Fruit fly (Drosophila melanogaster) whole organism, embryonic: ENCODE results near the gene CG32793.

Experiments
- Antp ChIP-seq: fragments of 200-800 bp; sonication (Bioruptor generic); optimal IDR thresholded peaks from 3 replicates; lab custom pipeline; 2016; ENCODE audit warnings: missing biosample characterization, missing genetic modification characterization
- B-H1 ChIP-seq: fragments of 200-800 bp; sonication (Bioruptor generic); IDR thresholded peaks from 3 replicates; pipeline ENCODE4 v1.3.6; 2022; ENCODE audit warnings: missing biosample characterization, missing genetic modification characterization
- BtbVII ChIP-seq: fragments of 200-800 bp; sonication (Bioruptor generic); optimal IDR thresholded peaks from 3 replicates; lab custom pipeline; 2017; ENCODE audit warnings: missing biosample characterization, mild to moderate bottlenecking, missing genetic modification characterization
- CG12391 ChIP-seq: fragments of 200-800 bp; sonication (Bioruptor generic); optimal IDR thresholded peaks from 3 replicates; lab custom pipeline; 2018; ENCODE audit warnings: missing biosample characterization, mild to moderate bottlenecking, missing genetic modification characterization, moderate library complexity
- CG14860 ChIP-seq: fragments of 200-800 bp; sonication (Bioruptor generic); IDR thresholded peaks from 3 replicates; pipeline ENCODE4 v1.3.6; 2022; ENCODE audit warnings: missing biosample characterization, missing genetic modification characterization; ENCODE audit not compliant: partially characterized antibody
- CG17361 ChIP-seq: fragments of 200-800 bp; sonication (Bioruptor generic); IDR thresholded peaks from 3 replicates; pipeline ENCODE4 v1.3.6; 2022; ENCODE audit warnings: missing biosample characterization, missing genetic modification characterization
- CG17385 ChIP-seq: fragments of 200-800 bp; sonication (Bioruptor generic); optimal IDR thresholded peaks from 3 replicates; lab custom pipeline; 2018; ENCODE audit warnings: missing biosample characterization, mild to moderate bottlenecking, missing genetic modification characterization
- CG31388 ChIP-seq: fragments of 200-800 bp; sonication (Bioruptor generic); optimal IDR thresholded peaks from 2 replicates; lab custom pipeline; 2016; ENCODE audit warnings: missing biosample characterization, missing genetic modification characterization
- CG4360 ChIP-seq: fragments of 200-800 bp; sonication (Bioruptor generic); IDR thresholded peaks from 2 replicates; pipeline ENCODE4 v1.3.6; 2022; ENCODE audit warnings: missing biosample characterization, missing genetic modification characterization
- CG5180 ChIP-seq: fragments of 200-800 bp; sonication (Bioruptor generic); optimal IDR thresholded peaks from 3 replicates; lab custom pipeline; 2017; ENCODE audit warnings: missing biosample characterization, missing genetic modification characterization, mild to moderate bottlenecking, moderate library complexity, missing genetic modification reagents
- CG7271 ChIP-seq: fragments of 200-800 bp; sonication (Bioruptor generic); optimal IDR thresholded peaks from 2 replicates; lab custom pipeline; 2018; ENCODE audit warnings: missing biosample characterization, mild to moderate bottlenecking, missing genetic modification characterization, moderate library complexity
- CG7745 ChIP-seq: fragments of 200-800 bp; sonication (Bioruptor generic); optimal IDR thresholded peaks from 2 replicates; lab custom pipeline; 2018; ENCODE audit warnings: missing biosample characterization, mild to moderate bottlenecking, missing genetic modification characterization, moderate library complexity
- CG7928 ChIP-seq: fragments of 200-800 bp; sonication (Bioruptor generic); optimal IDR thresholded peaks from 2 replicates; lab custom pipeline; 2017; ENCODE audit warnings: missing biosample characterization, mild to moderate bottlenecking, missing genetic modification characterization
- CG7987 ChIP-seq: fragments of 200-800 bp; sonication (Bioruptor generic); optimal IDR thresholded peaks from 2 replicates; lab custom pipeline; 2018; ENCODE audit warnings: missing biosample characterization, mild to moderate bottlenecking, missing genetic modification characterization, moderate library complexity
- CG8089 ChIP-seq: fragments of 200-800 bp; sonication (Bioruptor generic); optimal IDR thresholded peaks from 3 replicates; lab custom pipeline; 2016; ENCODE audit warnings: missing biosample characterization, missing genetic modification characterization
- CHES-1-like ChIP-seq: fragments of 200-800 bp; sonication (Bioruptor generic); optimal IDR thresholded peaks from 2 replicates; lab custom pipeline; 2016; ENCODE audit warnings: missing biosample characterization, missing genetic modification characterization
- CoRest ChIP-seq: fragments of 200-800 bp; sonication (Bioruptor generic); optimal IDR thresholded peaks from 3 replicates; lab custom pipeline; 2018; ENCODE audit warnings: missing biosample characterization, mild to moderate bottlenecking, missing genetic modification characterization, moderate library complexity
- CrebB ChIP-seq: fragments of 200-800 bp; sonication (Bioruptor generic); optimal IDR thresholded peaks from 3 replicates; lab custom pipeline; 2018; ENCODE audit warnings: missing biosample characterization, mild to moderate bottlenecking, missing genetic modification characterization
- D ChIP-seq, 2 experiments: fragments of 200-800 bp in 1 of 2; fragments of >200 bp in 1 of 2; sonication (Bioruptor generic) in 1 of 2; optimal IDR thresholded peaks; 2 replicates in 1 of 2; 3 replicates in 1 of 2; lab custom pipeline; 2017; ENCODE audit warnings: mild to moderate bottlenecking in 1 of 2, missing biosample characterization in 1 of 2, missing genetic modification characterization in 1 of 2, missing genetic modification reagents in 1 of 2
- Dek ChIP-seq: fragments of 200-800 bp; sonication (Bioruptor generic); optimal IDR thresholded peaks from 3 replicates; lab custom pipeline; 2019; ENCODE audit warnings: missing biosample characterization, mild to moderate bottlenecking, missing genetic modification characterization, moderate library complexity
- Ets97D ChIP-seq: fragments of 200-800 bp; sonication (Bioruptor generic); optimal IDR thresholded peaks from 3 replicates; lab custom pipeline; 2016; ENCODE audit warnings: missing biosample characterization, missing genetic modification characterization
- Fer3 ChIP-seq: fragments of 200-800 bp; sonication (Bioruptor generic); optimal IDR thresholded peaks from 2 replicates; lab custom pipeline; 2018; ENCODE audit warnings: missing biosample characterization, mild to moderate bottlenecking, missing genetic modification characterization, moderate library complexity
- Hr51 ChIP-seq, 2 experiments: fragments of 200-800 bp; sonication (Bioruptor generic); optimal IDR thresholded peaks; 2 replicates in 1 of 2; 3 replicates in 1 of 2; lab custom pipeline; 2016 to 2018; ENCODE audit warnings: missing biosample characterization in 2 of 2, missing genetic modification characterization in 2 of 2, mild to moderate bottlenecking in 1 of 2, moderate library complexity in 1 of 2
- Hsf ChIP-seq: fragments of 200-800 bp; sonication (Bioruptor generic); optimal IDR thresholded peaks from 3 replicates; lab custom pipeline; 2016; ENCODE audit warnings: missing biosample characterization, missing genetic modification characterization
- MESR4 ChIP-seq: fragments of 200-800 bp; sonication (Bioruptor generic); optimal IDR thresholded peaks from 2 replicates; lab custom pipeline; 2018; ENCODE audit warnings: missing biosample characterization, mild to moderate bottlenecking, missing genetic modification characterization, moderate library complexity
- Mad ChIP-seq: fragments of 200-800 bp; sonication (Bioruptor generic); optimal IDR thresholded peaks from 2 replicates; lab custom pipeline; 2016; ENCODE audit warnings: missing biosample characterization, missing genetic modification characterization
- NFAT ChIP-seq: fragments of 200-800 bp; sonication (Bioruptor generic); IDR thresholded peaks from 2 replicates; pipeline ENCODE4 v1.3.6; 2022; ENCODE audit warnings: missing biosample characterization, missing genetic modification characterization
- Spps ChIP-seq: fragments of 200-800 bp; sonication (Bioruptor generic); optimal IDR thresholded peaks from 2 replicates; lab custom pipeline; 2018; ENCODE audit warnings: missing biosample characterization, mild to moderate bottlenecking, missing genetic modification characterization
- Vsx1 ChIP-seq: fragments of 200-800 bp; sonication (Bioruptor generic); optimal IDR thresholded peaks from 2 replicates; lab custom pipeline; 2017; ENCODE audit warnings: missing biosample characterization, mild to moderate bottlenecking, missing genetic modification characterization, missing genetic modification reagents
- cato ChIP-seq: fragments of 200-800 bp; sonication (Bioruptor generic); optimal IDR thresholded peaks from 2 replicates; lab custom pipeline; 2016; ENCODE audit warnings: missing biosample characterization, missing genetic modification characterization, borderline replicate concordance
- cg ChIP-seq: fragments of 200-800 bp; sonication (Bioruptor generic); optimal IDR thresholded peaks from 3 replicates; lab custom pipeline; 2019; ENCODE audit warnings: missing biosample characterization, mild to moderate bottlenecking, missing genetic modification characterization, moderate library complexity
- dm ChIP-seq: fragments of 200-800 bp; sonication (Bioruptor generic); optimal IDR thresholded peaks from 3 replicates; lab custom pipeline; 2016; ENCODE audit warnings: missing biosample characterization, missing genetic modification characterization
- dpn ChIP-seq, 2 experiments: fragments of 200-800 bp; sonication (Bioruptor generic); optimal IDR thresholded peaks; 3 replicates each; lab custom pipeline; 2016; ENCODE audit warnings: missing biosample characterization in 2 of 2, missing genetic modification characterization in 2 of 2
- eve ChIP-seq, 2 experiments: fragments of >200 bp; optimal IDR thresholded peaks; 2 replicates each; lab custom pipeline; 2017; ENCODE audit warnings: missing biosample characterization in 2 of 2, missing genetic modification characterization in 2 of 2
- fd3F ChIP-seq: fragments of 200-800 bp; sonication (Bioruptor generic); optimal IDR thresholded peaks from 2 replicates; lab custom pipeline; 2018; ENCODE audit warnings: missing biosample characterization, mild to moderate bottlenecking, missing genetic modification characterization, moderate library complexity
- gfzf ChIP-seq: fragments of 200-800 bp; sonication (Bioruptor generic); optimal IDR thresholded peaks from 2 replicates; lab custom pipeline; 2016; ENCODE audit warnings: missing biosample characterization, mild to moderate bottlenecking, missing genetic modification characterization, moderate library complexity
- grn ChIP-seq: fragments of 200-800 bp; sonication (Bioruptor generic); optimal IDR thresholded peaks from 3 replicates; lab custom pipeline; 2017; ENCODE audit warnings: missing biosample characterization, missing genetic modification characterization
- gro ChIP-seq: fragments of 200-800 bp; sonication (Bioruptor generic); optimal IDR thresholded peaks from 2 replicates; lab custom pipeline; 2016; ENCODE audit warnings: missing biosample characterization, missing genetic modification characterization
- hbn ChIP-seq: fragments of 200-800 bp; sonication (Bioruptor generic); IDR thresholded peaks from 2 replicates; pipeline ENCODE4 v1.3.6; 2022; ENCODE audit warnings: missing biosample characterization, missing genetic modification characterization; ENCODE audit not compliant: partially characterized antibody
- insv ChIP-seq, 2 experiments: fragments of 200-800 bp; sonication (Bioruptor generic); optimal IDR thresholded peaks; 3 replicates each; lab custom pipeline; 2016 to 2018; ENCODE audit warnings: missing biosample characterization in 2 of 2, missing genetic modification characterization in 2 of 2
- jigr1 ChIP-seq: fragments of 200-800 bp; sonication (Bioruptor generic); IDR thresholded peaks from 3 replicates; pipeline ENCODE4 v1.3.6; 2022; ENCODE audit warnings: missing biosample characterization, missing genetic modification characterization
- kay ChIP-seq: fragments of 200-800 bp; sonication (Bioruptor generic); optimal IDR thresholded peaks from 2 replicates; lab custom pipeline; 2016; ENCODE audit warnings: missing biosample characterization, missing genetic modification characterization
- lilli ChIP-seq: fragments of 200-800 bp; sonication (Bioruptor generic); optimal IDR thresholded peaks from 3 replicates; lab custom pipeline; 2016; ENCODE audit warnings: missing biosample characterization, missing genetic modification characterization
- lola ChIP-seq, 3 experiments: fragments of >200 bp in 2 of 3; fragments of 200-800 bp in 1 of 3; sonication (Bioruptor generic) in 1 of 3; optimal IDR thresholded peaks; 2 replicates each; lab custom pipeline; 2017 to 2019; ENCODE audit warnings: missing biosample characterization in 3 of 3, missing genetic modification characterization in 3 of 3, mild to moderate bottlenecking in 1 of 3, moderate library complexity in 1 of 3
- so ChIP-seq: fragments of 200-800 bp; sonication (Bioruptor generic); IDR thresholded peaks from 3 replicates; pipeline ENCODE4 v1.3.6; 2022; ENCODE audit warnings: missing biosample characterization, missing genetic modification characterization
- ssp ChIP-seq: fragments of 200-800 bp; sonication (Bioruptor generic); IDR thresholded peaks from 2 replicates; pipeline ENCODE4 v1.3.6; 2022; ENCODE audit warnings: missing biosample characterization, missing genetic modification characterization
- stwl ChIP-seq: fragments of 200-800 bp; sonication (Bioruptor generic); optimal IDR thresholded peaks from 3 replicates; lab custom pipeline; 2018; ENCODE audit warnings: missing biosample characterization, mild to moderate bottlenecking, missing genetic modification characterization, moderate library complexity
- tup ChIP-seq: fragments of 200-800 bp; sonication (Bioruptor generic); optimal IDR thresholded peaks from 2 replicates; lab custom pipeline; 2016; ENCODE audit warnings: missing biosample characterization, mild to moderate bottlenecking, missing genetic modification characterization, moderate library complexity
- usp ChIP-seq: fragments of >200 bp; optimal IDR thresholded peaks from 2 replicates; lab custom pipeline; 2017; ENCODE audit warnings: missing biosample characterization, missing genetic modification characterization
- zen ChIP-seq: fragments of 200-800 bp; sonication (Bioruptor generic); optimal IDR thresholded peaks from 3 replicates; lab custom pipeline; 2018; ENCODE audit warnings: missing biosample characterization, mild to moderate bottlenecking, missing genetic modification characterization, moderate library complexity

Gene CG32793

DNA sequence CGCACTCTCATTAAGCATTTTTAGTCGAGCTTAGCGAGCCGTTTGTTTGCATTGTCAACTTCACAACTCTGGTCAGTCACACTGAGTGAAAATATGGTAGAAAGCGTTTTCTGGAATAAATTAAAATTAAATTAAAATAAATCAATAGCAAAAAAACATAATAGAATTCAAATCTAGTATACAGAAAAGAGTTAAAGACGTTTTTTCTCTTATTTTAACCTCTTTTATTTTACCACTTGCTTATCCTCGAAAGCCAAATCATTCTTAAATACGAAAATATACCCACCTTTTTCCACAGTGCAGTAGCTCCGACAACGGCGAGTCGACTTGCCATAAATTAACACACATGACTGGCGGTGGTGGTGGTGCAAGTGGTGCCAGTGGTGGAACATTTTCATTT lies 22.0 kb downstream of the CG32793 start (continued):
- TF ChIP-seq lola (GFP tag; optimal IDR thresholded peaks at IDR 0.05; lab: Kevin White, UChicago): no peak
- peak; percentile 37 for TF ChIP-seq CG12391 (tag; lab: Kevin White, UChicago)
- TF ChIP-seq so: peak; percentile 43; the same call in 1 of the 3 replicates
- TF ChIP-seq CG7271 (tag; lab: Kevin White, UChicago): no peak
- TF ChIP-seq Spps (tag; lab: Kevin White, UChicago): no peak
- TF ChIP-seq Ets97D (GFP tag; lab: Kevin White, UChicago): no peak
- no peak for TF ChIP-seq Dek (tag; lab: Kevin White, UChicago)
- TF ChIP-seq hbn: no peak
- no peak for TF ChIP-seq jigr1
- TF ChIP-seq CG7987 (GFP tag; lab: Kevin White, UChicago): no peak
- TF ChIP-seq tup (GFP tag; lab: Kevin White, UChicago): no peak
- peak; percentile 19 for TF ChIP-seq CoRest (tag; lab: Kevin White, UChicago)
- TF ChIP-seq usp (GFP tag; lab: Kevin White, UChicago): no peak
- TF ChIP-seq CHES-1-like: no peak
- TF ChIP-seq Hsf (GFP tag; lab: Kevin White, UChicago): no peak
- no peak for TF ChIP-seq fd3F (GFP tag; lab: Kevin White, UChicago)
- TF ChIP-seq CG17385 (GFP tag; lab: Kevin White, UChicago): peak; percentile 20
- no peak for TF ChIP-seq Vsx1 (GFP tag; lab: Kevin White, UChicago)
- TF ChIP-seq Antp (GFP tag; lab: Kevin White, UChicago): no peak
- TF ChIP-seq lilli (GFP tag; lab: Kevin White, UChicago): no peak
- TF ChIP-seq Mad: no peak
- no peak for TF ChIP-seq grn (GFP tag; lab: Kevin White, UChicago)
- no peak for TF ChIP-seq cato
- TF ChIP-seq BtbVII (GFP tag; lab: Kevin White, UChicago): no peak
- TF ChIP-seq CG8089 (GFP tag; lab: Kevin White, UChicago): no peak
- no peak for TF ChIP-seq eve (GFP tag; optimal IDR thresholded peaks at IDR 0.05; lab: Kevin White, UChicago)
- no peak for TF ChIP-seq stwl (tag; lab: Kevin White, UChicago)
- TF ChIP-seq insv (GFP tag; optimal IDR thresholded peaks at IDR 0.05; lab: Kevin White, UChicago): no peak
- peak; percentile 19 for TF ChIP-seq CG5180 (GFP tag; lab: Kevin White, UChicago)
- TF ChIP-seq B-H1 (GFP tag; lab: Robert Waterston, UW): no peak
- TF ChIP-seq dm (GFP tag; lab: Kevin White, UChicago): no peak
- no peak for TF ChIP-seq CrebB (tag; lab: Kevin White, UChicago)
- no peak for TF ChIP-seq D (optimal IDR thresholded peaks at IDR 0.05; lab: Kevin White, UChicago)
- peak; percentile 32 for TF ChIP-seq D (GFP tag; optimal IDR thresholded peaks at IDR 0.05; lab: Kevin White, UChicago)
- TF ChIP-seq cg (GFP tag; lab: Kevin White, UChicago): no peak
- TF ChIP-seq CG17361 (GFP tag; lab: Robert Waterston, UW): 0 out of 3 replicates have a peak, but pooled peaks have one; percentile 32
- TF ChIP-seq CG7745 (tag; lab: Kevin White, UChicago): no peak
- no peak for TF ChIP-seq gro (GFP tag; lab: Kevin White, UChicago)
- TF ChIP-seq Fer3: peak; percentile 26
- TF ChIP-seq ssp (GFP tag; lab: Robert Waterston, UW): no peak
- TF ChIP-seq zen: no peak
- TF ChIP-seq kay (GFP tag; lab: Kevin White, UChicago): no peak
- no peak for TF ChIP-seq NFAT (GFP tag; lab: Robert Waterston, UW)
- no peak for TF ChIP-seq CG7928 (GFP tag; lab: Kevin White, UChicago)
- TF ChIP-seq dpn (GFP tag; optimal IDR thresholded peaks at IDR 0.05; lab: Kevin White, UChicago): no peak
- TF ChIP-seq CG31388: no peak
- TF ChIP-seq CG4360: no peak
- TF ChIP-seq Hr51 (GFP tag; optimal IDR thresholded peaks at IDR 0.05; lab: Kevin White, UChicago): peak in 1 of 2 experiments; percentile 62
- no peak for TF ChIP-seq CG14860 (GFP tag; lab: Robert Waterston, UW)
- no peak for TF ChIP-seq gfzf
- TF ChIP-seq MESR4 (GFP tag; lab: Kevin White, UChicago): no peak
